Fruit fly (Drosophila melanogaster) whole organism, embryonic: ENCODE data around the gene CG3651.

Source experiments
- Blimp-1 ChIP-seq: fragments of 200-800 bp; sonication (Bioruptor generic); optimal IDR thresholded peaks from 3 replicates; lab custom pipeline; 2018; ENCODE audit warnings: missing biosample characterization, missing genetic modification characterization, mild to moderate bottlenecking, moderate library complexity, missing genetic modification reagents
- C15 ChIP-seq: fragments of 200-800 bp; sonication (Bioruptor generic); IDR thresholded peaks from 3 replicates; pipeline ENCODE4 v1.3.6; 2022; ENCODE audit warnings: missing biosample characterization, missing genetic modification characterization
- CG11696 ChIP-seq: fragments of 200-800 bp; sonication (Bioruptor generic); IDR thresholded peaks from 2 replicates; pipeline ENCODE4 v1.3.6; 2022; ENCODE audit warnings: missing biosample characterization, missing genetic modification characterization
- CG12942 ChIP-seq: fragments of 200-800 bp; sonication (Bioruptor generic); optimal IDR thresholded peaks from 3 replicates; lab custom pipeline; 2016; ENCODE audit warnings: missing biosample characterization, missing genetic modification characterization
- CG13296 ChIP-seq: fragments of 200-800 bp; sonication (Bioruptor generic); optimal IDR thresholded peaks from 3 replicates; lab custom pipeline; 2018; ENCODE audit warnings: missing biosample characterization, mild to moderate bottlenecking, missing genetic modification characterization
- CG14710 ChIP-seq: fragments of 200-800 bp; sonication (Bioruptor generic); optimal IDR thresholded peaks from 3 replicates; lab custom pipeline; 2019; ENCODE audit warnings: missing biosample characterization, mild to moderate bottlenecking, missing genetic modification characterization, moderate library complexity
- CG1603 ChIP-seq: fragments of 200-800 bp; sonication (Bioruptor generic); optimal IDR thresholded peaks from 2 replicates; lab custom pipeline; 2019; ENCODE audit warnings: missing biosample characterization, mild to moderate bottlenecking, missing genetic modification characterization, moderate library complexity
- CG17361 ChIP-seq: fragments of 200-800 bp; sonication (Bioruptor generic); IDR thresholded peaks from 3 replicates; pipeline ENCODE4 v1.3.6; 2022; ENCODE audit warnings: missing biosample characterization, missing genetic modification characterization
- CG1792 ChIP-seq: fragments of 200-800 bp; sonication (Bioruptor generic); optimal IDR thresholded peaks from 2 replicates; lab custom pipeline; 2016; ENCODE audit warnings: missing biosample characterization, missing genetic modification characterization
- CG18764 ChIP-seq: fragments of 200-800 bp; sonication (Bioruptor generic); optimal IDR thresholded peaks from 3 replicates; lab custom pipeline; 2016; ENCODE audit warnings: missing biosample characterization, missing genetic modification characterization
- CG32532 ChIP-seq: fragments of 200-800 bp; sonication (Bioruptor generic); IDR thresholded peaks from 2 replicates; pipeline ENCODE4 v1.3.6; 2022; ENCODE audit warnings: missing biosample characterization, missing genetic modification characterization
- CG33557 ChIP-seq: fragments of 200-800 bp; sonication (Bioruptor generic); optimal IDR thresholded peaks from 2 replicates; lab custom pipeline; 2019; ENCODE audit warnings: missing biosample characterization, mild to moderate bottlenecking, missing genetic modification characterization, moderate library complexity
- CG4282 ChIP-seq: fragments of 200-800 bp; sonication (Bioruptor generic); optimal IDR thresholded peaks from 2 replicates; lab custom pipeline; 2016; ENCODE audit warnings: missing biosample characterization, missing genetic modification characterization
- CG4424 ChIP-seq: fragments of 200-800 bp; sonication (Bioruptor generic); optimal IDR thresholded peaks from 3 replicates; lab custom pipeline; 2016; ENCODE audit warnings: missing biosample characterization, missing genetic modification characterization
- CG5180 ChIP-seq: fragments of 200-800 bp; sonication (Bioruptor generic); optimal IDR thresholded peaks from 3 replicates; lab custom pipeline; 2017; ENCODE audit warnings: missing biosample characterization, missing genetic modification characterization, mild to moderate bottlenecking, moderate library complexity, missing genetic modification reagents
- CG6765 ChIP-seq: fragments of 200-800 bp; sonication (Bioruptor generic); optimal IDR thresholded peaks from 3 replicates; lab custom pipeline; 2017; ENCODE audit warnings: missing biosample characterization, mild to moderate bottlenecking, missing genetic modification characterization
- CG7987 ChIP-seq: fragments of 200-800 bp; sonication (Bioruptor generic); optimal IDR thresholded peaks from 2 replicates; lab custom pipeline; 2018; ENCODE audit warnings: missing biosample characterization, mild to moderate bottlenecking, missing genetic modification characterization, moderate library complexity
- Camta ChIP-seq: fragments of 200-800 bp; sonication (Bioruptor generic); optimal IDR thresholded peaks from 2 replicates; lab custom pipeline; 2016; ENCODE audit warnings: missing biosample characterization, missing genetic modification characterization
- Dad ChIP-seq: fragments of 200-800 bp; sonication (Bioruptor generic); optimal IDR thresholded peaks from 3 replicates; lab custom pipeline; 2016; ENCODE audit warnings: missing biosample characterization, missing genetic modification characterization
- Dip2 ChIP-seq: fragments of 200-800 bp; sonication (Bioruptor generic); IDR thresholded peaks from 2 replicates; pipeline ENCODE4 v1.3.6; 2022; ENCODE audit warnings: missing biosample characterization, missing genetic modification characterization
- H2.0 ChIP-seq: fragments of 200-800 bp; sonication (Bioruptor generic); IDR thresholded peaks from 2 replicates; pipeline ENCODE4 v1.3.6; 2022; ENCODE audit warnings: missing biosample characterization, missing genetic modification characterization
- HLH4C ChIP-seq: fragments of 200-800 bp; sonication (Bioruptor generic); IDR thresholded peaks from 3 replicates; pipeline ENCODE4 v1.3.6; 2022; ENCODE audit warnings: missing biosample characterization, missing genetic modification characterization; ENCODE audit not compliant: partially characterized antibody
- Hmx ChIP-seq: fragments of 200-800 bp; sonication (Bioruptor generic); optimal IDR thresholded peaks from 2 replicates; lab custom pipeline; 2016; ENCODE audit warnings: missing biosample characterization, missing genetic modification characterization
- Hsf ChIP-seq: fragments of 200-800 bp; sonication (Bioruptor generic); optimal IDR thresholded peaks from 3 replicates; lab custom pipeline; 2016; ENCODE audit warnings: missing biosample characterization, missing genetic modification characterization
- MTF-1 ChIP-seq: fragments of 200-800 bp; sonication (Bioruptor generic); optimal IDR thresholded peaks from 2 replicates; lab custom pipeline; 2018; ENCODE audit warnings: missing biosample characterization, mild to moderate bottlenecking, missing genetic modification characterization, borderline replicate concordance
- Neu2 ChIP-seq: fragments of 200-800 bp; sonication (Bioruptor generic); optimal IDR thresholded peaks from 3 replicates; lab custom pipeline; 2016; ENCODE audit warnings: missing biosample characterization, missing genetic modification characterization, borderline replicate concordance
- Trl ChIP-seq, 3 experiments: fragments of >200 bp in 2 of 3; fragments of 200-800 bp in 1 of 3; sonication (Bioruptor generic) in 1 of 3; optimal IDR thresholded peaks; 2 replicates in 1 of 3; 3 replicates in 2 of 3; lab custom pipeline; 2016 to 2017; ENCODE audit warnings: missing biosample characterization in 1 of 3, missing genetic modification characterization in 1 of 3
- Usf ChIP-seq: fragments of 200-800 bp; sonication (Bioruptor generic); optimal IDR thresholded peaks from 2 replicates; lab custom pipeline; 2017; ENCODE audit warnings: missing genotype, missing biosample characterization, missing genetic modification characterization
- Vsx1 ChIP-seq: fragments of 200-800 bp; sonication (Bioruptor generic); optimal IDR thresholded peaks from 2 replicates; lab custom pipeline; 2017; ENCODE audit warnings: missing biosample characterization, mild to moderate bottlenecking, missing genetic modification characterization, missing genetic modification reagents
- al ChIP-seq: fragments of 200-800 bp; sonication (Bioruptor generic); IDR thresholded peaks from 2 replicates; pipeline ENCODE4 v1.3.6; 2022; ENCODE audit warnings: missing biosample characterization, missing genetic modification characterization
- ase ChIP-seq: fragments of 200-800 bp; sonication (Bioruptor generic); IDR thresholded peaks from 3 replicates; pipeline ENCODE4 v1.3.6; 2022; ENCODE audit warnings: missing biosample characterization, missing genetic modification characterization
- bbx ChIP-seq: fragments of 200-800 bp; sonication (Bioruptor generic); IDR thresholded peaks from 2 replicates; pipeline ENCODE4 v1.3.6; 2022; ENCODE audit warnings: missing biosample characterization, missing genetic modification characterization; ENCODE audit not compliant: partially characterized antibody
- br ChIP-seq: fragments of >200 bp; optimal IDR thresholded peaks from 2 replicates; lab custom pipeline; 2017
- eve ChIP-seq, 2 experiments: fragments of >200 bp; optimal IDR thresholded peaks; 2 replicates each; lab custom pipeline; 2017; ENCODE audit warnings: missing biosample characterization in 2 of 2, missing genetic modification characterization in 2 of 2
- eyg ChIP-seq: fragments of 200-800 bp; sonication (Bioruptor generic); optimal IDR thresholded peaks from 3 replicates; lab custom pipeline; 2016; ENCODE audit warnings: missing biosample characterization, missing genetic modification characterization
- ftz-f1 ChIP-seq: fragments of 200-800 bp; sonication (Bioruptor generic); optimal IDR thresholded peaks from 2 replicates; lab custom pipeline; 2016; ENCODE audit warnings: missing biosample characterization, missing genetic modification characterization
- hb ChIP-seq: fragments of 200-800 bp; sonication (Bioruptor generic); IDR thresholded peaks from 3 replicates; pipeline ENCODE4 v1.3.6; 2022; ENCODE audit warnings: missing biosample characterization, missing genetic modification characterization; ENCODE audit not compliant: partially characterized antibody
- hbn ChIP-seq: fragments of 200-800 bp; sonication (Bioruptor generic); IDR thresholded peaks from 2 replicates; pipeline ENCODE4 v1.3.6; 2022; ENCODE audit warnings: missing biosample characterization, missing genetic modification characterization; ENCODE audit not compliant: partially characterized antibody
- her ChIP-seq: fragments of 200-800 bp; sonication (Bioruptor generic); optimal IDR thresholded peaks from 2 replicates; lab custom pipeline; 2016; ENCODE audit warnings: missing biosample characterization, missing genetic modification characterization
- jing ChIP-seq: fragments of 200-800 bp; sonication (Bioruptor generic); optimal IDR thresholded peaks from 2 replicates; lab custom pipeline; 2018; ENCODE audit warnings: missing biosample characterization, mild to moderate bottlenecking, missing genetic modification characterization
- nerfin-2 ChIP-seq: fragments of 200-800 bp; sonication (Bioruptor generic); IDR thresholded peaks from 2 replicates; pipeline ENCODE4 v1.3.6; 2022; ENCODE audit warnings: missing biosample characterization, missing genetic modification characterization; ENCODE audit not compliant: partially characterized antibody
- p53 ChIP-seq: fragments of 200-800 bp; sonication (Bioruptor generic); optimal IDR thresholded peaks from 2 replicates; lab custom pipeline; 2016; ENCODE audit warnings: missing biosample characterization, missing genetic modification characterization
- schlank ChIP-seq: fragments of 200-800 bp; sonication (Bioruptor generic); optimal IDR thresholded peaks from 2 replicates; lab custom pipeline; 2018; ENCODE audit warnings: missing biosample characterization, mild to moderate bottlenecking, missing genetic modification characterization
- seq ChIP-seq: fragments of 200-800 bp; sonication (Bioruptor generic); IDR thresholded peaks from 2 replicates; pipeline ENCODE4 v1.3.6; 2022; ENCODE audit warnings: missing biosample characterization, missing genetic modification characterization
- slbo ChIP-seq: fragments of 200-800 bp; sonication (Bioruptor generic); IDR thresholded peaks from 2 replicates; pipeline ENCODE4 v1.3.6; 2022; ENCODE audit warnings: missing biosample characterization, missing genetic modification characterization
- slp2 ChIP-seq: fragments of 200-800 bp; sonication (Bioruptor generic); optimal IDR thresholded peaks from 2 replicates; lab custom pipeline; 2016; ENCODE audit warnings: missing biosample characterization, missing genetic modification characterization
- sr ChIP-seq: fragments of 200-800 bp; sonication (Bioruptor generic); IDR thresholded peaks from 3 replicates; pipeline ENCODE4 v1.3.6; 2022; ENCODE audit warnings: missing biosample characterization, missing genetic modification characterization
- ssp ChIP-seq: fragments of 200-800 bp; sonication (Bioruptor generic); IDR thresholded peaks from 2 replicates; pipeline ENCODE4 v1.3.6; 2022; ENCODE audit warnings: missing biosample characterization, missing genetic modification characterization
- sug ChIP-seq: fragments of 200-800 bp; optimal IDR thresholded peaks from 2 replicates; lab custom pipeline; 2019; ENCODE audit warnings: missing biosample characterization, mild to moderate bottlenecking, missing genetic modification characterization, moderate library complexity
- tin ChIP-seq: fragments of 200-800 bp; sonication (Bioruptor generic); optimal IDR thresholded peaks from 3 replicates; lab custom pipeline; 2016; ENCODE audit warnings: missing biosample characterization, missing genetic modification characterization
- vnd ChIP-seq: fragments of 200-800 bp; sonication (Bioruptor generic); IDR thresholded peaks from 3 replicates; pipeline ENCODE4 v1.3.6; 2022; ENCODE audit warnings: missing biosample characterization, missing genetic modification characterization; ENCODE audit not compliant: partially characterized antibody

The CG3651 gene

dm6 chr2L:22121651-22122165 is 570 bp downstream of the CG3651 start (continued):
- TF ChIP-seq CG1603, result peak; percentile 88
- peak; percentile 3 for TF ChIP-seq Dad
- TF ChIP-seq CG7987 (GFP tag; lab: Kevin White, UChicago), result no peak
- no peak for TF ChIP-seq Camta (GFP tag; lab: Kevin White, UChicago)
- no peak for TF ChIP-seq CG6765
- TF ChIP-seq jing, result no peak
- no peak for TF ChIP-seq tin
- no peak for TF ChIP-seq p53 (GFP tag; lab: Kevin White, UChicago)
- no peak for TF ChIP-seq Dip2 (GFP tag; lab: Robert Waterston, UW)
- no peak for TF ChIP-seq CG18764 (GFP tag; lab: Kevin White, UChicago)
- TF ChIP-seq CG12942 (GFP tag; lab: Kevin White, UChicago), result no peak
- TF ChIP-seq CG32532 (GFP tag; lab: Robert Waterston, UW), result no peak
- no peak for TF ChIP-seq sr (GFP tag; lab: Robert Waterston, UW)
- no peak for TF ChIP-seq HLH4C
- no peak for TF ChIP-seq Blimp-1 (GFP tag; lab: Kevin White, UChicago)
- TF ChIP-seq CG13296 (GFP tag; lab: Kevin White, UChicago), result no peak
- no peak for TF ChIP-seq hbn
- TF ChIP-seq CG1792, result no peak
- no peak for TF ChIP-seq al
- TF ChIP-seq schlank (tag; lab: Kevin White, UChicago), result no peak
- TF ChIP-seq sug, result no peak
- no peak for TF ChIP-seq CG4282 (GFP tag; lab: Kevin White, UChicago)
- no peak for TF ChIP-seq bbx (GFP tag; lab: Robert Waterston, UW)
- TF ChIP-seq Trl (optimal IDR thresholded peaks at IDR 0.05; lab: Kevin White, UChicago), result no peak
- TF ChIP-seq Trl (GFP tag; optimal IDR thresholded peaks at IDR 0.05; lab: Kevin White, UChicago), result peak; percentile 17
- TF ChIP-seq ase (GFP tag; lab: Robert Waterston, UW), result no peak
- TF ChIP-seq CG4424, result no peak
- no peak for TF ChIP-seq eve (GFP tag; optimal IDR thresholded peaks at IDR 0.05; lab: Kevin White, UChicago)
- TF ChIP-seq CG14710 (tag; lab: Kevin White, UChicago), result peak; percentile 43
- no peak for TF ChIP-seq CG33557 (GFP tag; lab: Kevin White, UChicago)
- TF ChIP-seq H2.0 (GFP tag; lab: Robert Waterston, UW), result no peak
- peak; percentile 14 for TF ChIP-seq eyg (GFP tag; lab: Kevin White, UChicago)
- no peak for TF ChIP-seq seq (GFP tag; lab: Robert Waterston, UW)
- TF ChIP-seq Vsx1, result no peak
- TF ChIP-seq CG17361, result peak; percentile 43; the same call in 2 of the 3 replicates
- TF ChIP-seq Usf, result no peak
- no peak for TF ChIP-seq CG11696 (GFP tag; lab: Robert Waterston, UW)
- TF ChIP-seq MTF-1 (GFP tag; lab: Kevin White, UChicago), result no peak
- TF ChIP-seq Neu2 (GFP tag; lab: Kevin White, UChicago), result no peak
- peak; percentile 29 for TF ChIP-seq Hsf (GFP tag; lab: Kevin White, UChicago)
- TF ChIP-seq Hmx, result no peak
- TF ChIP-seq slbo (GFP tag; lab: Robert Waterston, UW), result no peak
- peak; percentile 98 for TF ChIP-seq ssp
- TF ChIP-seq her (GFP tag; lab: Kevin White, UChicago), result no peak
- no peak for TF ChIP-seq br
- no peak for TF ChIP-seq vnd (GFP tag; lab: Robert Waterston, UW)
- TF ChIP-seq ftz-f1 (GFP tag; lab: Kevin White, UChicago), result peak; percentile 45
- TF ChIP-seq hb, result no peak
- TF ChIP-seq CG5180 (GFP tag; lab: Kevin White, UChicago), result no peak
- no peak for TF ChIP-seq nerfin-2
- TF ChIP-seq C15, result 0 out of 3 replicates have a peak, but pooled peaks have one; percentile 21
- no peak for TF ChIP-seq slp2
